Worm (Caenorhabditis elegans) whole organism, dauer: Measurements from ENCODE around the gene nfi-1.

Experiments
- unc-62 ChIP-seq: sonication (generic microtip); optimal IDR thresholded peaks from 2 replicates; lab custom pipeline; 2017; ENCODE audit warnings: missing biosample characterization, missing genetic modification reagents, missing genetic modification characterization

Gene nfi-1

DNA sequence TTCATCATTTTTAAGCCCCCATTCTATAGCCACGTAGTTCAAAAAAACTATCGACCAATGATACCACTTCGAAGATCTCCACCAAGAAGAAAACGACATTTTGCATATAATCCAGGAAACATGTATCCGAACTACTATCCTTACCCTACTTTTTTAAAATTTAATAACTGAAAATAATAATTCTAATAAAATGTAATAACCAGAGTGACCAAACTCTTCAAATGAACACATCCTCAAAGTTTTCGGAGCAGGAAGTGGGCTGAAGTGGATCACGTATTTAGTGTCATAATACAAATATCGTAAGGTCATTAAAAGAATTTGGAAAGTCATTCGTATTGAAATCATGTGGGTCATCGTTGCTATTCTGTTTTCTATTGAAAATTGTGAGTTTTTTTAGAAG, 39.4 kb downstream of the nfi-1 start, which contains the start of gene F35D2.6:
Gene F35D2.6 (plus strand): TSS at position 301 of the 400 bp plus-strand sequence.
- TF ChIP-seq unc-62 (GFP tag; lab: Kevin White, UChicago) = no peak

DNA sequence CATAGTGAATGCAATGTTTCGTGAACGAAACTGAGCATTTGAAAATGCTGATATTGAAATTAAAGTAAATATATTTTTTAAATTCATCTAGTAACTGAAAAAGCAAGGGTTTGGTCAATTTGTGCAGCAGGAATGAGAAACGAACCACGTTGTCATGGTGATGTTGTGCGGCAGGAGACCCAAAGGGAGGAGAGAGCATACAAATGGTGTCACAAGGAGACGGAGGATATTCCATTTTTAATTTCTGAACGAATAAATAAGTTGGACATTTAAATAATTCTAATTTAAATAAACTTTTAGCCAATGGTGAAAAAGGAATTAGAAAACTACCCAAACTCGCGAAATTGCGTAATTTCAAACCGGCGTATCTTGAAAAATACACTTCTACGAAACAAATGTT, 45.6 kb downstream of the nfi-1 start, which contains the start of gene mks-3:
Gene mks-3 (minus strand): TSS at position 101 of the 400 bp plus-strand sequence.
- no peak for TF ChIP-seq unc-62 (GFP tag; lab: Kevin White, UChicago)

DNA sequence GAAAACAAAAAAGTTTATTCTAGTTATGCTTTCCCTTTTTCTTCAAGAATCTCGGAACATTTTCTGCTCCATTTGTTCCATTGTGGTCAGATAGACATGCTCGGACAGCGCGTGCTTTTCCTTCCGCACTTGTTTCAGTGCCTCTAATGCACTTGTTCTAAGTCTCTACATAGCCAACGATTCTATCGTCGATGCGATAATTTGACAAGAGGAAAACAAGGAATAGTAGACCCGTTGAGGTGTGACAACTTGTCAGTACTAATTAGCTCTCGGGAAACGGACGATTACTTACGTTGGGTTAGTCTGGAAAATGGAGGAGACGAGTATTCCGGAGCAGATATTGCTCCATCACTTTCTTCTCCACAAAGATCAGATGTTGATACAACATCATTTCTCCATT, 50.3 kb downstream of the nfi-1 start:
- TF ChIP-seq unc-62 (GFP tag; lab: Kevin White, UChicago) = no peak
